Fruit fly (Drosophila melanogaster): ENCODE results near the gene CG14710.
A peak's percentile ranks its signal among the peaks of the same experiment; 100 is the strongest.

CG14710 gene

DNA sequence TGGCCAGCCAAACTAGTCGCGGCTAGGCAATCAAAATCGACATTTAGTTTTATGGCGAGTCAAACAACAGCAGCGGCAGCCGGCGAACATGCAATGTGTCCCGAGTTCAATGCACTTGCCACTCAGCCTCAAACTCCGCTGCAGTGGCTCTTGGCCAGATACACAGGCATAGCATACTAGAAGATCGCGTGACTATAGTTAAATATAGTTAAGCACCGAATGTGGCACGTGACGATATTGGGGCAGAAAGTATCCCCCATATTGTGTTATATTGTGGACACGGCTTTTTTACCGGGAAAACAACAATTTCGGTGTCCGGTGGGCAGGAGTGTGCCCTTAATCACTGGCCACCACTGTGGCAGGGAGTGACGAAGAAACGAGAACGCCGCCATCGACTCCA, 2.0 kb upstream of the CG14710 start:
- TF ChIP-seq Ets65A (GFP tag) (peak; percentile 56), CG15073 (GFP tag; optimal IDR thresholded peaks at IDR 0.05) (peak; percentile 94), NFAT (GFP tag; IDR thresholded peaks at IDR 0.05) (no peak), Med (GFP tag) (peak; percentile 48), Sin3A (optimal IDR thresholded peaks at IDR 0.05) (no peak), CG9932 (GFP tag; IDR thresholded peaks at IDR 0.05) (peak; percentile 2; the same call in 1 of the 2 replicates), CG5953 (GFP tag; IDR thresholded peaks at IDR 0.05) (peak; percentile 10; the same call in 1 of the 2 replicates)

DNA sequence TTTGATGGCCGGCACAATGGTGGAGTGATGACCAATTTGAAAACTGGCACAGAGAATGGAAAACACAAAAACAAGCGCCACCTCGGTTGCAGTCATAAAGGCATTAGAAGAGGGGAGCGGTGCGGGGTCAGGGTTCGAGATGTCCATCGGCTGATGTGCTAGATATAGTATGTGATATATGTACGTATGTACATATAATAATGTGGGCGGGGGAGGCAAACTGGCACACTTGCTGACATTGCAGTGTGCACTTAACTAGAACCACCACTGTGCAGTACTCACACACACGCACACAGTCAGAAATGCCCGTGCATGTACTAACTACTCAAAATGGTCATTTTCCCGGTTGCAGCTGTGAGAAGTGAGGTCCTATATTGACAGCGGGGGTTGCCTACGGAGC, 1.0 kb upstream of the CG14710 start:
- peak; percentile 55; the same call in 1 of the 2 replicates for TF ChIP-seq chm (GFP tag; IDR thresholded peaks at IDR 0.05)
- TF ChIP-seq CG6791 (GFP tag; IDR thresholded peaks at IDR 0.05; ENCODE audit: partially characterized antibody): peak; percentile 43; the same call in 1 of the 3 replicates
- no peak for TF ChIP-seq pan (optimal IDR thresholded peaks at IDR 0.05)
- TF ChIP-seq pan (GFP tag; optimal IDR thresholded peaks at IDR 0.05 in 1 of 2, IDR thresholded peaks at IDR 0.05 in 1 of 2): peak in 1 of 2 experiments; percentile 21
- peak; percentile 75 for TF ChIP-seq sens (GFP tag)
- 0 out of 2 replicates have a peak, but pooled peaks have one; percentile 10 for TF ChIP-seq Xrp1 (GFP tag; IDR thresholded peaks at IDR 0.05)
- peak; percentile 4 for TF ChIP-seq zen (tag; optimal IDR thresholded peaks at IDR 0.05)
- peak; percentile 56 for TF ChIP-seq Med (GFP tag)
- peak; percentile 1 for TF ChIP-seq CG8388 (GFP tag; optimal IDR thresholded peaks at IDR 0.05)
- peak; percentile 97 for TF ChIP-seq CG15073 (GFP tag; optimal IDR thresholded peaks at IDR 0.05)
- TF ChIP-seq CG2678 (tag; optimal IDR thresholded peaks at IDR 0.05): no peak
- peak; percentile 40 for TF ChIP-seq twi (tag; optimal IDR thresholded peaks at IDR 0.05)
- TF ChIP-seq crol (GFP tag; IDR thresholded peaks at IDR 0.05): peak; percentile 72
- peak; percentile 72 for TF ChIP-seq nerfin-1 (tag; optimal IDR thresholded peaks at IDR 0.05)
- no peak for TF ChIP-seq C15 (GFP tag; IDR thresholded peaks at IDR 0.05)
- no peak for TF ChIP-seq CG10543 (GFP tag; optimal IDR thresholded peaks at IDR 0.05)
- TF ChIP-seq Dref (GFP tag; IDR thresholded peaks at IDR 0.05): no peak
- 0 out of 3 replicates have a peak, but pooled peaks have one; percentile 8 for TF ChIP-seq dysf (GFP tag; IDR thresholded peaks at IDR 0.05)
- TF ChIP-seq zfh1 (GFP tag; IDR thresholded peaks at IDR 0.05): peak; percentile 28; the same call in 1 of the 3 replicates
- 0 out of 3 replicates have a peak, but pooled peaks have one; percentile 46 for TF ChIP-seq CG2199 (GFP tag; IDR thresholded peaks at IDR 0.05)
- TF ChIP-seq CG1024 (GFP tag; IDR thresholded peaks at IDR 0.05): 0 out of 2 replicates have a peak, but pooled peaks have one; percentile 9
- TF ChIP-seq CG16813 (GFP tag; IDR thresholded peaks at IDR 0.05; ENCODE audit: partially characterized antibody): 0 out of 3 replicates have a peak, but pooled peaks have one; percentile 41
- TF ChIP-seq esg (GFP tag; conservative IDR thresholded peaks at IDR 0.05): no peak
- TF ChIP-seq Drgx (GFP tag; IDR thresholded peaks at IDR 0.05): 0 out of 2 replicates have a peak, but pooled peaks have one; percentile 9
- peak; percentile 17 for TF ChIP-seq D (optimal IDR thresholded peaks at IDR 0.05)
- no peak for TF ChIP-seq D (GFP tag; optimal IDR thresholded peaks at IDR 0.05)

DNA sequence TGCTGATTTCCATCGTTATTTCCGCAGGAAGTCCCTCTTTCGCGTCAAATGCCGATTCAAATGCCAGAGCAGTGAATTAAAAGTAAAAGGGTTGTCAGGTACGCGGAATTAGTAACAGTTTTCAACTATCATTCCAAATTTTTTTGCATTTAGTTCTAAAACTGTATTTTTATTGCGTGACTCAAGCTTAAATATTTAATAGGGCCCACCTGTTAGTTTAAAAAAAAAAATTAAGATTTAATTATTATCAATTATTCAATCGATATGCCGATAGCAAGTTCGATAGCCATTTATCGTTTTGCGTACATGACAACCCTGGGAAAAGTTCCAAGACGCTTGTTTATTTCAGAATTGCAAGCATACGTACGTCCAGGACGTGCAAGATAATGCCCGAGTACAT, 3.1 kb downstream of the CG14710 start, which contains the start of gene CG14711:
Gene CG14711 (plus strand): TSS at position 315 of the 400 bp plus-strand sequence.
- peak; percentile 72 for TF ChIP-seq ttk (GFP tag; IDR thresholded peaks at IDR 0.05)
- TF ChIP-seq GATAe (GFP tag; conservative IDR thresholded peaks at IDR 0.05): no peak; the same call in 1 of the 2 replicates
- no peak for TF ChIP-seq tio (GFP tag; optimal IDR thresholded peaks at IDR 0.05)
- TF ChIP-seq NfI (GFP tag; optimal IDR thresholded peaks at IDR 0.05): peak; percentile 85
- TF ChIP-seq shn (GFP tag; optimal IDR thresholded peaks at IDR 0.05): peak; percentile 36
- TF ChIP-seq CG34224 (GFP tag; IDR thresholded peaks at IDR 0.05; ENCODE audit: partially characterized antibody): peak; percentile 87
- TF ChIP-seq fd64A (GFP tag; optimal IDR thresholded peaks at IDR 0.05): no peak
- TF ChIP-seq sens-2 (GFP tag; IDR thresholded peaks at IDR 0.05): peak; percentile 65
- TF ChIP-seq gce (GFP tag; IDR thresholded peaks at IDR 0.05): peak; percentile 74; the same call in 1 of the 3 replicates
- peak; percentile 65 for TF ChIP-seq CG4854 (GFP tag; optimal IDR thresholded peaks at IDR 0.05)
- no peak; the same call in 2 of the 3 replicates for TF ChIP-seq mld (GFP tag; IDR thresholded peaks at IDR 0.05; ENCODE audit: partially characterized antibody)
- TF ChIP-seq CG4328 (GFP tag; optimal IDR thresholded peaks at IDR 0.05): peak; percentile 82
- peak; percentile 82 for TF ChIP-seq tgo (GFP tag; IDR thresholded peaks at IDR 0.05)
- TF ChIP-seq zfh1 (GFP tag; IDR thresholded peaks at IDR 0.05): peak; percentile 82
- TF ChIP-seq cwo (GFP tag; optimal IDR thresholded peaks at IDR 0.05): peak; percentile 53
- no peak for TF ChIP-seq Lpt (GFP tag; optimal IDR thresholded peaks at IDR 0.05)
- TF ChIP-seq CG2875 (GFP tag; optimal IDR thresholded peaks at IDR 0.05): peak; percentile 74
- peak; percentile 66 for TF ChIP-seq CG30431 (GFP tag; optimal IDR thresholded peaks at IDR 0.05)
- peak; percentile 66 for TF ChIP-seq trh (GFP tag; optimal IDR thresholded peaks at IDR 0.05)
- peak; percentile 66 for TF ChIP-seq CG9215 (GFP tag; IDR thresholded peaks at IDR 0.05)
